Worm (Caenorhabditis elegans) whole organism, L1 larva: ENCODE measurements around the gene icln-1.
A peak's percentile ranks its signal among the peaks of the same experiment; 100 is the strongest.

Experiments
- C04F5.9 ChIP-seq: sonication (generic microtip); optimal IDR thresholded peaks from 2 replicates; lab custom pipeline; 2016; ENCODE audit warnings: missing genetic modification characterization, missing compliant biosample characterization
- C16A3.4 ChIP-seq: fragments of 150-350 bp; optimal IDR thresholded peaks from 2 replicates; lab custom pipeline; 2014; ENCODE audit warnings: missing biosample characterization, missing genetic modification characterization
- C34B4.2 ChIP-seq: sonication (generic microtip); optimal IDR thresholded peaks from 2 replicates; lab custom pipeline; 2017; ENCODE audit warnings: mild to moderate bottlenecking, missing genetic modification characterization, missing compliant biosample characterization
- Y116A8C.19 ChIP-seq: sonication (generic microtip); optimal IDR thresholded peaks from 2 replicates; lab custom pipeline; 2016; ENCODE audit warnings: missing compliant biosample characterization, missing genetic modification characterization, borderline replicate concordance
- alr-1 ChIP-seq: fragments of 200-800 bp; sonication (Bioruptor generic); optimal IDR thresholded peaks from 2 replicates; lab custom pipeline; 2018; ENCODE audit warnings: borderline replicate concordance, mild to moderate bottlenecking, missing genetic modification characterization, missing compliant biosample characterization
- aly-2 ChIP-seq: fragments of 150-350 bp; optimal IDR thresholded peaks from 2 replicates; lab custom pipeline; 2014; ENCODE audit warnings: missing biosample characterization, missing genetic modification characterization
- blmp-1 ChIP-seq: fragments of 150-350 bp; optimal IDR thresholded peaks from 2 replicates; lab custom pipeline; 2014; ENCODE audit warnings: missing biosample characterization, missing genetic modification characterization
- ceh-63 ChIP-seq: fragments of 200-800 bp; sonication (Bioruptor generic); optimal IDR thresholded peaks from 2 replicates; lab custom pipeline; 2018; ENCODE audit warnings: mild to moderate bottlenecking, missing genetic modification characterization, missing compliant biosample characterization
- ceh-90 ChIP-seq: sonication (generic microtip); optimal IDR thresholded peaks from 2 replicates; lab custom pipeline; 2016; ENCODE audit warnings: missing genetic modification characterization, missing compliant biosample characterization
- ces-1 ChIP-seq: fragments of 150-350 bp; optimal IDR thresholded peaks from 2 replicates; lab custom pipeline; 2014; ENCODE audit warnings: missing biosample characterization, missing genetic modification reagents, missing genetic modification characterization
- dsc-1 ChIP-seq: sonication (generic microtip); optimal IDR thresholded peaks from 2 replicates; lab custom pipeline; 2016; ENCODE audit warnings: mild to moderate bottlenecking, missing genetic modification characterization, missing compliant biosample characterization
- efl-3 ChIP-seq: fragments of 200-800 bp; sonication (Bioruptor generic); optimal IDR thresholded peaks from 2 replicates; lab custom pipeline; 2018; ENCODE audit warnings: mild to moderate bottlenecking, missing genetic modification characterization, missing compliant biosample characterization
- egl-27 ChIP-seq, 2 experiments: fragments of 150-350 bp in 1 of 2; sonication (generic microtip); optimal IDR thresholded peaks; 3 replicates each; lab custom pipeline; 2017 to 2018; ENCODE audit warnings: missing biosample characterization in 2 of 2, missing genetic modification characterization in 2 of 2, missing genetic modification reagents in 2 of 2
- elt-2 ChIP-seq: sonication (generic microtip); optimal IDR thresholded peaks from 2 replicates; lab custom pipeline; 2016; ENCODE audit warnings: missing genetic modification characterization, mild to moderate bottlenecking, inconsistent platforms, missing compliant biosample characterization, missing genetic modification reagents
- elt-3 ChIP-seq, 6 experiments: fragments of 150-350 bp in 1 of 6; sonication (generic microtip); optimal IDR thresholded peaks; 2 replicates each; lab custom pipeline; 2017 to 2018; ENCODE audit warnings: missing biosample characterization in 6 of 6, missing genetic modification characterization in 6 of 6, inconsistent platforms in 1 of 6
- ets-5 ChIP-seq: fragments of 200-800 bp; sonication (Bioruptor generic); IDR thresholded peaks from 2 replicates; pipeline ENCODE4 v1.3.6; 2022; ENCODE audit warnings: missing genetic modification characterization, missing compliant biosample characterization
- fkh-4 ChIP-seq: sonication (generic microtip); optimal IDR thresholded peaks from 2 replicates; lab custom pipeline; 2016; ENCODE audit warnings: missing compliant biosample characterization, missing genetic modification characterization, borderline replicate concordance
- fkh-8 ChIP-seq: sonication (generic microtip); optimal IDR thresholded peaks from 2 replicates; lab custom pipeline; 2016; ENCODE audit warnings: mild to moderate bottlenecking, missing genetic modification characterization, missing compliant biosample characterization
- fos-1 ChIP-seq: fragments of 150-350 bp; optimal IDR thresholded peaks from 2 replicates; lab custom pipeline; 2014; ENCODE audit warnings: missing biosample characterization, missing genetic modification characterization
- hlh-17 ChIP-seq: fragments of 200-800 bp; sonication (Bioruptor generic); optimal IDR thresholded peaks from 2 replicates; lab custom pipeline; 2018; ENCODE audit warnings: missing genetic modification characterization, mild to moderate bottlenecking, missing compliant biosample characterization, moderate library complexity, borderline replicate concordance
- isw-1 ChIP-seq: fragments of 200-800 bp; sonication (Bioruptor generic); IDR thresholded peaks from 2 replicates; pipeline ENCODE4 v1.3.6; 2022; ENCODE audit warnings: missing genetic modification characterization, missing compliant biosample characterization
- jun-1 ChIP-seq: fragments of 150-350 bp; optimal IDR thresholded peaks from 2 replicates; lab custom pipeline; 2014; ENCODE audit warnings: missing biosample characterization, missing genetic modification reagents, missing genetic modification characterization
- lin-13 ChIP-seq: fragments of 150-350 bp; optimal IDR thresholded peaks from 2 replicates; lab custom pipeline; 2014; ENCODE audit warnings: missing biosample characterization, missing genetic modification reagents, missing genetic modification characterization
- lin-14 ChIP-seq: fragments of 200-800 bp; sonication (Bioruptor generic); optimal IDR thresholded peaks from 2 replicates; lab custom pipeline; 2018; ENCODE audit warnings: mild to moderate bottlenecking, missing genetic modification characterization, moderate library complexity, missing compliant biosample characterization
- lin-35 ChIP-seq, 2 experiments: fragments of 150-350 bp; optimal IDR thresholded peaks; 2 replicates each; lab custom pipeline; 2014; ENCODE audit warnings: missing biosample characterization in 2 of 2, missing genetic modification characterization in 2 of 2, missing genetic modification reagents in 2 of 2
- lin-39 ChIP-seq: fragments of 150-350 bp; optimal IDR thresholded peaks from 2 replicates; lab custom pipeline; 2014; ENCODE audit warnings: missing biosample characterization, missing genetic modification reagents, missing genetic modification characterization
- mab-9 ChIP-seq: fragments of 200-800 bp; sonication (Bioruptor generic); IDR thresholded peaks from 2 replicates; pipeline ENCODE4 v1.3.6; 2022; ENCODE audit warnings: missing genetic modification reagents, missing genetic modification characterization, missing compliant biosample characterization
- mdl-1 ChIP-seq, 2 experiments: fragments of 150-350 bp; optimal IDR thresholded peaks; 2 replicates each; lab custom pipeline; 2014 to 2017; ENCODE audit warnings: missing biosample characterization in 2 of 2, missing genetic modification characterization in 2 of 2, inconsistent platforms in 1 of 2
- mef-2 ChIP-seq: fragments of 150-350 bp; optimal IDR thresholded peaks from 2 replicates; lab custom pipeline; 2014; ENCODE audit warnings: missing biosample characterization, missing genetic modification characterization
- mep-1 ChIP-seq: fragments of 150-350 bp; optimal IDR thresholded peaks from 2 replicates; lab custom pipeline; 2014; ENCODE audit warnings: missing biosample characterization, missing genetic modification characterization
- nhr-12 ChIP-seq: sonication (generic microtip); optimal IDR thresholded peaks from 2 replicates; lab custom pipeline; 2017; ENCODE audit warnings: missing biosample characterization, missing genetic modification characterization
- nhr-19 ChIP-seq: fragments of 200-800 bp; sonication (Bioruptor generic); conservative IDR thresholded peaks from 2 replicates; pipeline ENCODE4 v1.3.6; 2022; ENCODE audit warnings: missing genetic modification characterization, missing compliant biosample characterization
- nhr-20 ChIP-seq: sonication (generic microtip); optimal IDR thresholded peaks from 2 replicates; lab custom pipeline; 2016; ENCODE audit warnings: mild to moderate bottlenecking, missing genetic modification characterization, missing compliant biosample characterization
- nhr-237 ChIP-seq: fragments of 150-350 bp; optimal IDR thresholded peaks from 2 replicates; lab custom pipeline; 2014; ENCODE audit warnings: missing biosample characterization, missing genetic modification characterization
- nhr-28 ChIP-seq: fragments of 150-350 bp; optimal IDR thresholded peaks from 2 replicates; lab custom pipeline; 2014; ENCODE audit warnings: missing biosample characterization, missing genetic modification characterization
- nhr-47 ChIP-seq: sonication (generic microtip); optimal IDR thresholded peaks from 2 replicates; lab custom pipeline; 2016; ENCODE audit warnings: mild to moderate bottlenecking, missing genetic modification characterization, moderate library complexity, missing compliant biosample characterization
- nhr-71 ChIP-seq: sonication (generic microtip); optimal IDR thresholded peaks from 2 replicates; lab custom pipeline; 2016; ENCODE audit warnings: mild to moderate bottlenecking, missing genetic modification characterization, moderate library complexity, missing compliant biosample characterization
- nhr-77 ChIP-seq: fragments of 150-350 bp; optimal IDR thresholded peaks from 2 replicates; lab custom pipeline; 2014; ENCODE audit warnings: missing biosample characterization, missing genetic modification characterization
- nhr-84 ChIP-seq: sonication (generic microtip); optimal IDR thresholded peaks from 2 replicates; lab custom pipeline; 2017; ENCODE audit warnings: missing biosample characterization, missing genetic modification characterization
- nhr-85 ChIP-seq: sonication (generic microtip); peaks from one replicate; lab custom pipeline; 2016; ENCODE audit warnings: missing genetic modification characterization, inconsistent platforms, missing compliant biosample characterization
- nhr-90 ChIP-seq: sonication (generic microtip); optimal IDR thresholded peaks from 2 replicates; lab custom pipeline; 2016; ENCODE audit warnings: mild to moderate bottlenecking, missing genetic modification characterization, missing compliant biosample characterization; ENCODE audit not compliant: poor library complexity
- pqm-1 ChIP-seq: sonication (generic microtip); optimal IDR thresholded peaks from 3 replicates; lab custom pipeline; 2017; ENCODE audit warnings: missing biosample characterization, missing genetic modification characterization
- skn-1 ChIP-seq: fragments of 150-350 bp; optimal IDR thresholded peaks from 2 replicates; lab custom pipeline; 2014; ENCODE audit warnings: missing biosample characterization, missing genetic modification characterization
- snpc-4 ChIP-seq: fragments of 150-350 bp; optimal IDR thresholded peaks from 2 replicates; lab custom pipeline; 2014; ENCODE audit warnings: missing biosample characterization, missing genetic modification characterization
- sptf-1 ChIP-seq: fragments of 150-350 bp; optimal IDR thresholded peaks from 2 replicates; lab custom pipeline; 2014; ENCODE audit warnings: missing biosample characterization, missing genetic modification characterization
- sup-37 ChIP-seq: fragments of 200-800 bp; sonication (Bioruptor generic); optimal IDR thresholded peaks from 2 replicates; lab custom pipeline; 2018; ENCODE audit warnings: mild to moderate bottlenecking, missing genetic modification characterization, missing compliant biosample characterization
- tbx-2 ChIP-seq: sonication (generic microtip); optimal IDR thresholded peaks from 2 replicates; lab custom pipeline; 2016; ENCODE audit warnings: missing genetic modification characterization, missing compliant biosample characterization
- unc-30 ChIP-seq: sonication (generic microtip); optimal IDR thresholded peaks from 2 replicates; lab custom pipeline; 2017; ENCODE audit warnings: missing biosample characterization, missing genetic modification characterization
- unc-98 ChIP-seq: fragments of 200-800 bp; sonication (Bioruptor generic); IDR thresholded peaks from 2 replicates; pipeline ENCODE4 v1.3.6; 2022; ENCODE audit warnings: missing genetic modification characterization, missing compliant biosample characterization
- xbp-1 ChIP-seq: sonication (generic microtip); optimal IDR thresholded peaks from 2 replicates; lab custom pipeline; 2016; ENCODE audit warnings: missing genetic modification characterization, missing compliant biosample characterization
- zag-1 ChIP-seq: fragments of 150-350 bp; optimal IDR thresholded peaks from 2 replicates; lab custom pipeline; 2014; ENCODE audit warnings: missing biosample characterization, missing genetic modification characterization
- zip-4 ChIP-seq: fragments of 200-800 bp; sonication (Bioruptor generic); optimal IDR thresholded peaks from 2 replicates; lab custom pipeline; 2018; ENCODE audit warnings: mild to moderate bottlenecking, missing genetic modification characterization, moderate library complexity, missing compliant biosample characterization
- ztf-11 ChIP-seq, 2 experiments: sonication (generic microtip); optimal IDR thresholded peaks; 2 replicates each; lab custom pipeline; 2016 to 2017; ENCODE audit warnings: missing genetic modification characterization in 2 of 2, missing biosample characterization in 1 of 2, missing compliant biosample characterization in 1 of 2

The icln-1 gene

DNA sequence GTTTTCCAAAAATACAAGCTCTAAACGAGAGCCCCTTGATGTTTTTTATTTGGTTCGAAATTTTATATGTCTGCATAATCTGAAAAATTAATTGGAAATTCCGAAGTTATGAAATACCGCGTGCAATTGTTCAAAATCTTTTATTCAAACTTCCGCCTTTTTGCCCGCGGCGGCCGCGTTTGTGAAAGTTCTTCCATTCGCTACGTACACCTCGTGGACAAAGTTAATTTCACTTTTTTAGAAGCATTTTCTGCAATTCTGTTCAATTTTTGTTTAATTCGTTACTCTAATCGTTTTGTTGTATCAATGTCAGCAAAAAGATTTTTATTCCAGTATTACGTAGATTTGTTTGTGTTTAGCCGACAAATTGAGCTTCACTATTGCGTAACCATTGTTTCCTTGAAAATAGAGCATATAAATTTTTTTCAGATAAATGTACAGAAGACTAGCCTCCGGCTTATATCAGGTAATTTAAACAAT, 21.2 kb downstream of the icln-1 start, which contains the start of gene mppb-1 (continued):
- TF ChIP-seq tbx-2 (tag; lab: Kevin White, UChicago) (peak; percentile 92), lin-39 (tag; lab: Kevin White, UChicago) (peak; percentile 69), nhr-12 (tag; lab: Kevin White, UChicago) (no peak), unc-30 (no peak), mep-1 (tag; lab: Kevin White, UChicago) (peak; percentile 69), lin-13 (GFP tag; lab: Kevin White, UChicago) (peak; percentile 80), nhr-85 (peak; percentile 96), unc-98 (peak; percentile 80), nhr-47 (peak; percentile 93), nhr-84 (tag; lab: Kevin White, UChicago) (no peak), skn-1 (peak; percentile 83), Y116A8C.19 (tag; lab: Kevin White, UChicago) (peak; percentile 91), elt-3 (tag; optimal IDR thresholded peaks at IDR 0.05; lab: Kevin White, UChicago) (peak in 2 of 6 experiments; percentile 22 to 51), C16A3.4 (peak; percentile 81), C04F5.9 (tag; lab: Kevin White, UChicago) (peak; percentile 84), xbp-1 (tag; lab: Kevin White, UChicago) (peak; percentile 90), ceh-63 (peak; percentile 82), pqm-1 (tag; lab: Kevin White, UChicago) (no peak), zag-1 (tag; lab: Kevin White, UChicago) (no peak), efl-3 (peak; percentile 30), C34B4.2 (tag; lab: Kevin White, UChicago) (peak; percentile 32), aly-2 (peak; percentile 23), lin-35 (GFP tag; optimal IDR thresholded peaks at IDR 0.05; lab: Kevin White, UChicago) (peak; percentile 97 to 98), sup-37 (no peak), mab-9 (GFP tag; lab: Robert Waterston, UW) (peak; percentile 78), zip-4 (GFP tag; lab: Kevin White, UChicago) (peak; percentile 75), elt-2 (tag; lab: Kevin White, UChicago) (peak; percentile 72), egl-27 (tag; optimal IDR thresholded peaks at IDR 0.05; lab: Kevin White, UChicago) (no peak), nhr-20 (peak; percentile 89), ets-5 (GFP tag; lab: Robert Waterston, UW) (no peak), lin-14 (peak; percentile 82), nhr-90 (tag; lab: Kevin White, UChicago) (peak; percentile 94), snpc-4 (tag; lab: Kevin White, UChicago) (peak; percentile 65), nhr-19 (GFP tag; lab: Robert Waterston, UW) (peak; percentile 85), hlh-17 (GFP tag; lab: Kevin White, UChicago) (no peak), alr-1 (tag; lab: Kevin White, UChicago) (no peak), nhr-237 (peak; percentile 63), ceh-90 (tag; lab: Kevin White, UChicago) (peak; percentile 94), nhr-28 (tag; lab: Kevin White, UChicago) (no peak), nhr-71 (tag; lab: Kevin White, UChicago) (peak; percentile 94), fos-1 (tag; lab: Kevin White, UChicago) (peak; percentile 61), nhr-77 (tag; lab: Kevin White, UChicago) (peak; percentile 56), mdl-1 (tag; optimal IDR thresholded peaks at IDR 0.05; lab: Kevin White, UChicago) (peak in 1 of 2 experiments; percentile 65), isw-1 (GFP tag; lab: Robert Waterston, UW) (peak; percentile 81), fkh-8 (tag; lab: Kevin White, UChicago) (peak; percentile 72), blmp-1 (tag; lab: Kevin White, UChicago) (peak; percentile 99), fkh-4 (tag; lab: Kevin White, UChicago) (peak; percentile 94), ces-1 (GFP tag; lab: Kevin White, UChicago) (no peak), sptf-1 (no peak), ztf-11 (tag; optimal IDR thresholded peaks at IDR 0.05; lab: Kevin White, UChicago) (peak in 1 of 2 experiments; percentile 94), mef-2 (tag; lab: Kevin White, UChicago) (peak; percentile 6), dsc-1 (peak; percentile 92), jun-1 (tag; lab: Kevin White, UChicago) (peak; percentile 76)
